Worm (Caenorhabditis elegans): ENCODE measurements around the gene utp-20.

Gene utp-20

DNA sequence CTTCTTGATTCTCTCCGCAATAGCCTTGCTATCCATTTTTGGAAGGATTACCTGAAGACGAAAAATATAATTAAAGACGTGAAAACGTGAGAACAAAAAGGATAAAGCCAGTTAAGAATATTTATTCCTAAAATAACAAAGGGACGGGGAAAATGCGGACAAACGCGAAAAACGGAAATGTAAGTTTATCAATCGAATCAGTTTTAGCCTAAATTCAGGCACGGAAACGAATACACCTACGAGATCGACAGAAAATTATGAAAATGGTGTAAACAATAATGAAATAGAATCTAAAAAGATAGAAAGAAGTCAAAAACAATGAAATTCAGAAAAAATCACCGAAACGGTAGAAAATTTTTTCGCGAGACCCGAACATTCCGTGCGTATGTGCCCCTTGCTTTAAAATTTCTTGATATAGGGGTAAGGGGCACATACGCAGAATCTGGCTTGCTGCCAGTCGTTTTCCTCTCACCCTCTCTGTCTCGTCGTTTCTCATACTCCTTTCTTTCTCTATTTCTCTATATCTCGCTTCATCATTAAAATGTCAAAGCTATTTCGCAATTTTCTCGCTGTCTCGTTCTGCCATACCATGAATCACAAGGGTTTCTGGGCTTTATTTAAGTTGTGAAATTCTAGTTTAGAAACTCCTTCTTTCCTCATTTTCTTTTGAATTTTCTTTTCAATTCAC lies 52.6 kb downstream of the utp-20 start, which contains the start of gene icd-1 (continued):
- no peak for TF ChIP-seq hlh-8 (tag; optimal IDR thresholded peaks at IDR 0.05)

DNA sequence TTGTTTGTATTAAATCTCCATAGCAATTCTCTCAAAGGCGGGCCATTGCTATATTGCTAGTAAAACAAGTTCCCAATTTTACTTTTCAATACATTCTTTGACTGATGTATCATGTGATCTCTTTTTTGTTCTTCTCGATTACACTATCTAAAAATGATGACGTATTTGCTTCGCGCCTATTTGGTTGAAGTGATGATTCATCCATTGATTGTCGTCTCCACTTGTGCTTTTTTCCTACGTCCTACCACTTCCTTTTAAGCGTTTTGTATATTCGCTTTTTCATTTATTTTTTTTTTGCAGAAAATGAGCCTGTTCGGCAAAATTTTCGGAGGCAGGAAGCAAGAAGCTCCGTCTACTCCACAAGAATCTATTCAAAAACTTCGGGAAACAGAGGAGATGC lies 53.2 kb downstream of the utp-20 start, which contains the start of gene vps-32.1:
TSS of gene vps-32.1 (plus strand) at position 301 of the 400 bp plus-strand sequence.
- no peak for TF ChIP-seq ahr-1 (tag; optimal IDR thresholded peaks at IDR 0.05)
- no peak for TF ChIP-seq nfya-1 (tag; optimal IDR thresholded peaks at IDR 0.05)
- no peak for TF ChIP-seq dmd-4 (tag; optimal IDR thresholded peaks at IDR 0.05; ENCODE audit: borderline replicate concordance)
- no peak for TF ChIP-seq unc-86 (tag; optimal IDR thresholded peaks at IDR 0.05)
- TF ChIP-seq ceh-30 (tag; optimal IDR thresholded peaks at IDR 0.05) = no peak

DNA sequence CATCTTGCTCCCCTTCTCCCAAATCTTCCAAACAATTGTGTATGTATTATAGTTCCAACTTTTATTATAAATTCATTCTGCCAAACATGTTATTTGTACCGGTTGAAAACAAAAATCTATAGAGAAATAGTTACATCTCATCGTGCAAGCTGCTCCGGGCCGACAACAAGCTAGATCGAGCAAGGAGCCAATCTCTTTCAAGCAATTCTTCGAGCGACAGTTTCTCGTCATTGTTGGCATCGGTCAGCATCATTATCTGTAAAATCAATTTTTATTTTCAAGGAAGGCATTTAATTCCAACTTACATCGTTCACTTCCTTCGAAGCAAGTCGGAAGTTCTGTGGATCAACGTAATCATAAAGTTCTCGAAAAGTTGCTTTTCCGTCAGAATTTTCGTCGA lies 54.8 kb downstream of the utp-20 start:
- no peak for TF ChIP-seq gmeb-2 (tag; optimal IDR thresholded peaks at IDR 0.05)
- no peak for TF ChIP-seq ceh-24 (tag; optimal IDR thresholded peaks at IDR 0.05)
- TF ChIP-seq sox-2 (GFP tag; IDR thresholded peaks at IDR 0.05) = no peak
- no peak for TF ChIP-seq pax-1 (tag; optimal IDR thresholded peaks at IDR 0.05)
- no peak for TF ChIP-seq ceh-6 (GFP tag; optimal IDR thresholded peaks at IDR 0.05)
- no peak for TF ChIP-seq fkh-6 (tag; optimal IDR thresholded peaks at IDR 0.05)
- TF ChIP-seq C08G9.2 (tag; optimal IDR thresholded peaks at IDR 0.05) = no peak
- no peak for TF ChIP-seq ets-4 (tag; optimal IDR thresholded peaks at IDR 0.05)
- no peak for TF ChIP-seq T23F11.4 (GFP tag; optimal IDR thresholded peaks at IDR 0.05)
- TF ChIP-seq odd-2 (tag; optimal IDR thresholded peaks at IDR 0.05) = no peak
- TF ChIP-seq pha-4 (tag; optimal IDR thresholded peaks at IDR 0.05) = no peak
- TF ChIP-seq hlh-8 (tag; optimal IDR thresholded peaks at IDR 0.05) = no peak
- no peak for TF ChIP-seq che-1 (tag; optimal IDR thresholded peaks at IDR 0.05)
- TF ChIP-seq unc-42 (tag; optimal IDR thresholded peaks at IDR 0.05) = no peak
- TF ChIP-seq elt-2 (tag; optimal IDR thresholded peaks at IDR 0.05) = no peak
- TF ChIP-seq dmd-4 (tag; optimal IDR thresholded peaks at IDR 0.05; ENCODE audit: borderline replicate concordance) = no peak

DNA sequence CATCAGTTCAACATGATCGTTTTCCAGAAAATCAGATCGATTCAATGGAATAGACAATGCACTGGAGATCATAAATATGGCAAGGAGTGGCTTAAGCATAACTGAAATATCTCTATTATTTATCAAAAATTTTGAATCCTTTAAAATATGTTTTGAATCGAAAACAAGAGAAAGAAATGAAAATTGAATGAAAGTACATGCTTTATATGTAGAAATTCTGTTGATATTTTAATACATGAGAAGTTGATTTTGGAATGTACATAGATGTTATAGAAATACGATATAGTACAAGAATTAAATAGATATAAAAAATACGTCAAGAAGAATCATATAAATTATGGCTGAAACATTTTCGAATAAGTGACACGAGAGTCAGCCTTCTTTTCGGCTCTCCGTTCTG lies 56.1 kb downstream of the utp-20 start, which contains the start of gene C56C10.9:
TSS of gene C56C10.9 (minus strand) at position 101 of the 400 bp plus-strand sequence.
- TF ChIP-seq ceh-34 (tag; optimal IDR thresholded peaks at IDR 0.05) = no peak
- TF ChIP-seq lim-6 (tag; optimal IDR thresholded peaks at IDR 0.05) = no peak
- no peak for TF ChIP-seq ceh-18 (tag; optimal IDR thresholded peaks at IDR 0.05)
- TF ChIP-seq npax-4 (tag; optimal IDR thresholded peaks at IDR 0.05) = no peak
- TF ChIP-seq K02D7.2 (tag; optimal IDR thresholded peaks at IDR 0.05) = no peak
- no peak for TF ChIP-seq sdc-2 (tag; optimal IDR thresholded peaks at IDR 0.05)
- no peak for TF ChIP-seq syd-9 (tag; optimal IDR thresholded peaks at IDR 0.05)
- TF ChIP-seq ztf-16 (tag; optimal IDR thresholded peaks at IDR 0.05) = no peak
- TF ChIP-seq pat-9 (tag; optimal IDR thresholded peaks at IDR 0.05) = no peak
- no peak for TF ChIP-seq pag-3 (tag; optimal IDR thresholded peaks at IDR 0.05; ENCODE audit: borderline replicate concordance)
- TF ChIP-seq fax-1 (tag; optimal IDR thresholded peaks at IDR 0.05) = no peak
- no peak for TF ChIP-seq ceh-24 (tag; optimal IDR thresholded peaks at IDR 0.05)
- TF ChIP-seq ceh-14 (tag; optimal IDR thresholded peaks at IDR 0.05) = no peak
- no peak for TF ChIP-seq dve-1 (tag; optimal IDR thresholded peaks at IDR 0.05)
- no peak for TF ChIP-seq ceh-9 (tag; optimal IDR thresholded peaks at IDR 0.05)
- no peak for TF ChIP-seq tbx-7 (tag; optimal IDR thresholded peaks at IDR 0.05)

DNA sequence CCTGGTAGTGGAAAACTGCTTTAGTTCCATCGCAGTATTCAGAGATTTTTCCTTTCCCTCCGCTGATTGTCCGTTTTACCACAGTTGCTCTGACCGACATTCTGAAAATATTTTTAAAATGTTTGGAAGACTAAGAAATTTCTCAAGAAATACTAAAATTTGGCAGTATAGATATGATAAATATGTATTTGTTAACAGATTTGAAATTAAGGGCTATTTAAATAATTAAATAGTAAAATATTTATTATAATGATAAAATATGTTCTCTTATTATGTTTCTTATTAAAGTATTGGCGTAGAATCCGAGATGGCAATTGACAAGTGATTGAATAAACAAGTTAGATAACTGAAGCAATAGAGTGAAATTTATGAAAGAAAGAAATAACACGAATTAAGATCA lies 58.0 kb downstream of the utp-20 start, which contains the start of gene aipr-1:
TSS of gene aipr-1 (minus strand) at position 101 of the 400 bp plus-strand sequence.
- TF ChIP-seq tbx-2 (tag; optimal IDR thresholded peaks at IDR 0.05) (no peak), dve-1 (tag; optimal IDR thresholded peaks at IDR 0.05) (no peak), fkh-10 (GFP tag; optimal IDR thresholded peaks at IDR 0.05) (no peak), ahr-1 (tag; optimal IDR thresholded peaks at IDR 0.05) (no peak), lin-11 (tag; optimal IDR thresholded peaks at IDR 0.05) (no peak)
